Fruit fly (Drosophila melanogaster) Kc167 (cell line): Measurements from ENCODE around the gene Cox10.

Experiments used
- Sin3A ChIP-seq: fragments of >200 bp; optimal IDR thresholded peaks from 2 replicates; lab custom pipeline; 2018; ENCODE audit warnings: missing external identifiers
- h ChIP-seq: fragments of >200 bp; optimal IDR thresholded peaks from 3 replicates; lab custom pipeline; 2018; ENCODE audit warnings: missing external identifiers
- insv ChIP-seq: fragments of >200 bp; optimal IDR thresholded peaks from 3 replicates; lab custom pipeline; 2018; ENCODE audit warnings: missing external identifiers
- psq ChIP-seq: fragments of >200 bp; optimal IDR thresholded peaks from 2 replicates; lab custom pipeline; 2017; ENCODE audit warnings: missing external identifiers
- ttk ChIP-seq: sonication (Bioruptor generic); optimal IDR thresholded peaks from 2 replicates; lab custom pipeline; 2017; ENCODE audit warnings: missing external identifiers

- no peak for TF ChIP-seq psq (lab: Kevin White, UChicago)
- no peak for TF ChIP-seq ttk (lab: Kevin White, UChicago)
- no peak for TF ChIP-seq insv
- no peak for TF ChIP-seq h
- no peak for TF ChIP-seq Sin3A (lab: Kevin White, UChicago)
Observed at dm6 chr2L:10339841-10340240, 8.6 kb downstream of the Cox10 start.
